Fruit fly (Drosophila melanogaster): ENCODE measurements around the gene CG13833.

Gene CG13833

DNA sequence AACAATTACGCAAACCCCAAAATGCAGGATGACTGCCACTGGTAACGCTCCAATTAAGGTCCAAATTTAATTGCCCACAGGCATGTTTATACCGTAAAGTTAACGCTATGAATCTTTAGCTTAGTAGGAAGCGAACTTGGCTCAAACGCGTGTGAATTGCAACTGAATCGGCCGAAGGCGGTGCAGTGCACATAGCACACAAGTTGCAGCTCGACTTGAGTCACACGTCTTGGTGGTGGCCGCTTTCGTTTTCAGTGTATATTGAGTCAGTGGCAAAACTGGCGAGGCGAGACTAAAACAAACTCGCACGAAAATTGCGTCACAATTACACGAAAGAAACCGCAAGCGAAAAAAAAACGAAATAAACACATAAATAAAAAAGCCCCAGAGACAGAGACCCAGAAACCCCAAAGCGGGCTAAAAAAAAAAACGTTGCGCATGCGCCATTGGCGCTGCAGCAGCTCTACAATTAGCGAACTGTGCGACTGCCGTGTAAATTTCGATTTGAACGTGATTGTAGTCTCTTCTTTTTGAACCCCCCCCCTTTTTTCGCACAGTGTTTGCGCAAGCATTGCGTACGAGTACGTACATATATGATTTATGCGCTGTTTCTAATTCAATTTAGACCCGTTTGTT lies 25.8 kb downstream of the CG13833 start:
- TF ChIP-seq CG32264 (GFP tag; optimal IDR thresholded peaks at IDR 0.05) = no peak
- no peak for TF ChIP-seq Dfd (GFP tag; optimal IDR thresholded peaks at IDR 0.05)
- no peak for TF ChIP-seq HLH106 (tag; optimal IDR thresholded peaks at IDR 0.05)
- no peak for TF ChIP-seq br (GFP tag; optimal IDR thresholded peaks at IDR 0.05)
- no peak for TF ChIP-seq ey (GFP tag; optimal IDR thresholded peaks at IDR 0.05)
- TF ChIP-seq dl (GFP tag; optimal IDR thresholded peaks at IDR 0.05; ENCODE audit: insufficient read depth in 1 of 2, partially characterized antibody in 2 of 2) = no peak
- no peak for TF ChIP-seq Hr78 (GFP tag; optimal IDR thresholded peaks at IDR 0.05)
- TF ChIP-seq dmrt93B (GFP tag; optimal IDR thresholded peaks at IDR 0.05) = no peak
- TF ChIP-seq brk (GFP tag; optimal IDR thresholded peaks at IDR 0.05) = no peak
- TF ChIP-seq sv (GFP tag; optimal IDR thresholded peaks at IDR 0.05) = no peak
- TF ChIP-seq dsf (GFP tag; optimal IDR thresholded peaks at IDR 0.05; ENCODE audit: borderline replicate concordance) = no peak
- no peak for TF ChIP-seq Abd-B (GFP tag; optimal IDR thresholded peaks at IDR 0.05)
- TF ChIP-seq Hr83 (GFP tag; optimal IDR thresholded peaks at IDR 0.05; ENCODE audit: poor library complexity, severe bottlenecking) = no peak
- TF ChIP-seq Hnf4 (GFP tag; optimal IDR thresholded peaks at IDR 0.05) = no peak
- TF ChIP-seq pan (optimal IDR thresholded peaks at IDR 0.05) = no peak
- no peak for TF ChIP-seq psq (GFP tag; optimal IDR thresholded peaks at IDR 0.05)
- no peak for TF ChIP-seq lola (GFP tag; optimal IDR thresholded peaks at IDR 0.05)

DNA sequence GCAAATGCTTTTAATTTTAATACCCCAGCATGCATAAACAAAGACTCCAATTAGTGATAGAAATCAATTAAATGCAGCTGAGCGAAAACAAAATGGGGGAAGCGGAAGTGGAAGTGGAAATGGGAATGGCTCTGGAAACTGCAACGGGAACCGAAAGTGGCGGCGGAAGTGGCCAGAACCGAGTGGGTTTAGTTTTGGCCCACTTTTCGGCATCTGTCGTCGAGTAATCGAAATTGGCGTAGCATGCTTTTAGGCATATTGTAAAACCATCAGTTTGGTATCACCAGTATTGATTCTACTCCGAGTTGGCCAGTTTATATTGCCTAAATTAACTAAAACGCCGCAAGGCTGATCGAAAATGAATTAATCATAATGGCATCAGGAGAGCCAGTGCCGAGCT lies 31.2 kb downstream of the CG13833 start:
- TF ChIP-seq dl (GFP tag; optimal IDR thresholded peaks at IDR 0.05; ENCODE audit: insufficient read depth in 1 of 2, partially characterized antibody in 2 of 2) (no peak), fru (GFP tag; optimal IDR thresholded peaks at IDR 0.05) (no peak), HLH106 (tag; optimal IDR thresholded peaks at IDR 0.05) (no peak), N (GFP tag; optimal IDR thresholded peaks at IDR 0.05) (peak; percentile 54), rgr (GFP tag; optimal IDR thresholded peaks at IDR 0.05) (no peak), tai (GFP tag; optimal IDR thresholded peaks at IDR 0.05) (no peak), Myc (optimal IDR thresholded peaks at IDR 0.05) (peak; percentile 18), Mio (GFP tag; optimal IDR thresholded peaks at IDR 0.05) (no peak)

DNA sequence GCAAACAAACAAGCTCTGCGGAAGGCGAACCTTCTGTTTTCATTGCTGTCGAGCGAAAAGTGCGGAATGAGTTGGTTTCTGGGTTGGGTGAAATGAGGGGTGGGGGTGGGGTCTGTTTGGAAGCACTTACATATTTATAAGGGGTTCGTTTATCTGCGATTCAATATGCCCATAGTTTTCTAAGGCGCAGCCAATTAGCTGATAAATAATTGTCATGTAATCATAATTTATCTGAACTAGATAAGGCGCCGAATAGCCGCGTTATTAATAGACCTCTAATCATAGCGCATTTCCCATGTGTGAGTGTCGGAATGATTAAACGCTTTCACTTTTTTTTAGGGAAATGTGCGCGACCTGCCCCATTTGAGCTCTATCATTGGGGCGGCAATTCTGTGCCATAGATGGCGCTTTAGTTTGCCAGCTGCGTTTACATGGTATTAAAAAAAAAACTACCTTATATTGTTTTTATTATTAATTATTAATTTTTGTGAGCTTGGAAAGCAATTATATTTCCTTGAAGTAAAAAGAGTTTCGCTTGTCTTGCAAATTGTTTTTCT lies 36.7 kb downstream of the CG13833 start:
- no peak for TF ChIP-seq pan (optimal IDR thresholded peaks at IDR 0.05)
- no peak for TF ChIP-seq jim (GFP tag; optimal IDR thresholded peaks at IDR 0.05)

DNA sequence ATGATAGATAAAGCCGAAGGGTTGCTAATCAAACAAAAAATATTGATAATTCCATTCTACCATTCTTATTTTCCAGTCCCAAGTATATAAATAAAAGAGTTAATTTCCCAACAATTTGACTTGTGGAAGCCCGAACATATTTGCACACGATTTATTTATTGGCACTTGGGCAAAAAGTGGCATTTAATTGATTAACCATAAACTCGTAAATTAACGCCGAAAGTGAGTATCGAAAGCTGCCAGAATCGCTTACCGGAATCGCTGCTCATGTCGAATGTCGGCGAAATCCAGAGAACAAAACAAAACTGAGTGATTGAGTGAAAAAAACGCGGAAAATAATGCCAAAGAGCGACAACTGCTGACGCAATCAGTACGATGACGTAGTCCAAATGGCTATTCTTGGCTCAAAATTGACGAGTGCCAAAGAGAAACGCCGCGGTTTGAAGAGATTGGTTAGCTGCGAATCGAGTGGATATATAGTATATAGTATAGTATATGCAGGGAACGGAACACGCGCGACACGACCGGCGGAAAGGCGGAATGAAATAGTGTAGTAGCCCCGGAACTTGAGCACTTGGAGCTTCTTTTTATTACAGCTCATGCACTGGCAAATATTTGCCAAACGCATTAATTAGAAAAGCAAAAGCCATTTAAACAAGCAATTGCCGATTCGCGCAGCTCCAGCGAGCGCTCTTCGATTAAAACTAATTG lies 37.3 kb downstream of the CG13833 start, which contains the start of gene Nha2:
Gene Nha2 (minus strand): TSS at position 617 of the 711 bp plus-strand sequence.
- TF ChIP-seq Rel (GFP tag; optimal IDR thresholded peaks at IDR 0.05) (no peak), Rel (tag; optimal IDR thresholded peaks at IDR 0.05) (no peak), ey (GFP tag; optimal IDR thresholded peaks at IDR 0.05) (no peak), Hr83 (GFP tag; optimal IDR thresholded peaks at IDR 0.05; ENCODE audit: poor library complexity, severe bottlenecking) (no peak), Jra (GFP tag; optimal IDR thresholded peaks at IDR 0.05) (no peak), sage (GFP tag; optimal IDR thresholded peaks at IDR 0.05) (no peak), Dif (GFP tag; optimal IDR thresholded peaks at IDR 0.05; ENCODE audit: partially characterized antibody) (no peak), jim (GFP tag; optimal IDR thresholded peaks at IDR 0.05) (no peak), usp (GFP tag; optimal IDR thresholded peaks at IDR 0.05) (no peak), Sp1 (GFP tag; optimal IDR thresholded peaks at IDR 0.05) (no peak), Vsx2 (GFP tag; optimal IDR thresholded peaks at IDR 0.05; ENCODE audit: partially characterized antibody) (no peak), lola (GFP tag; optimal IDR thresholded peaks at IDR 0.05) (no peak)

DNA sequence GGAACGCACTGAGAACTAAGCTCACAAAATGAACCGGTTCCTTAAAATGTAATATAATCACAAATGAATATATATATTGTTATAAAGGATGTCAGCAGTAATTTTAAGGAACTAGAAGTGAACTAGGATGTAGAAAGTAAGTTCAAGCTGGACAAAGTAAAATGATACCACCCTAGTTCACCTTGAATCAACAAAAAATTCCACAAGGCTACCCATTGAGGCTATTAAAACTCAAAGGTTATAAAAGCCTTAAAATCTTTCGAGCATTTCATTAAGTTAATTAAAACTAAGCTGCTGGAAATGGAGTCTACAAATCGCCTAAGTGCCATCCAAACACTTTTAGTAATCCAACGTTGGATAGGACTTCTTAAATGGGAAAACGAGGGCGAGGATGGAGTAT lies 46.4 kb downstream of the CG13833 start, which contains the start of gene Or94b:
Gene Or94b (plus strand): TSS at position 301 of the 400 bp plus-strand sequence.
- no peak for TF ChIP-seq Vsx2 (GFP tag; optimal IDR thresholded peaks at IDR 0.05; ENCODE audit: partially characterized antibody)
- TF ChIP-seq dsf (GFP tag; optimal IDR thresholded peaks at IDR 0.05; ENCODE audit: borderline replicate concordance) = no peak
- no peak for TF ChIP-seq CG32264 (GFP tag; optimal IDR thresholded peaks at IDR 0.05)
- TF ChIP-seq Hr83 (GFP tag; optimal IDR thresholded peaks at IDR 0.05; ENCODE audit: poor library complexity, severe bottlenecking) = no peak
- TF ChIP-seq woc (GFP tag; optimal IDR thresholded peaks at IDR 0.05) = no peak
